Fruit fly (Drosophila melanogaster): ENCODE measurements around the gene CG34165.
A peak's percentile ranks its signal among the peaks of the same experiment; 100 is the strongest.

The CG34165 gene

DNA sequence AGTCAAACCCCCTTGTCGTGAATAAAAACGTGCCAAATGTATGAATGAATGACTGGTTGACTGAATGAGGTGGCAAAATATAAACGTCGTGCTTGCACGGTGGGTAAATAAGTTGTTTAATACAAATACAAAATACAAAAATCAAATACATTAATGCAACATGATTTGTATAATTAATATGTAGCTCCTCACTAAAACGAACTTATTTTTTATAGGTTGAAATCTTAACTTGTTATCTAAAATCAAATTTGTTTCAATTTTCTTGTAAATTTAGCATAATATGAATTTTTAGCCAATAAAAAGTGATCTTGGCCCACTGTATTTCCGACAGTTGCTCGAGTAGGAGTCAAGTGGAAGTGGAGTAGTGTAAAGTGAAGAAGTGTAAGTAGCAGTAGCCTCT, 15.6 kb upstream of the CG34165 start (continued):
- peak; percentile 31 for TF ChIP-seq Sox102F (GFP tag; optimal IDR thresholded peaks at IDR 0.05)
- TF ChIP-seq gem (tag; optimal IDR thresholded peaks at IDR 0.05), result peak; percentile 52
- no peak for TF ChIP-seq dati (GFP tag; IDR thresholded peaks at IDR 0.05)
- peak; percentile 24 for TF ChIP-seq CG2712 (tag; optimal IDR thresholded peaks at IDR 0.05)
- TF ChIP-seq CG4707 (GFP tag; optimal IDR thresholded peaks at IDR 0.05), result peak; percentile 25
- TF ChIP-seq CG18262 (tag; optimal IDR thresholded peaks at IDR 0.05), result peak; percentile 6
- TF ChIP-seq Med (GFP tag), result peak; percentile 48
- no peak for TF ChIP-seq chm (GFP tag; IDR thresholded peaks at IDR 0.05)
- peak in 1 of 2 experiments; percentile 40 for TF ChIP-seq Eip74EF (GFP tag; optimal IDR thresholded peaks at IDR 0.05)
- TF ChIP-seq CG17359 (tag; optimal IDR thresholded peaks at IDR 0.05), result peak; percentile 9
- TF ChIP-seq lab (GFP tag; optimal IDR thresholded peaks at IDR 0.05), result peak; percentile 15

- no peak for TF ChIP-seq sqz (GFP tag; optimal IDR thresholded peaks at IDR 0.05)
- no peak for TF ChIP-seq Ptx1 (GFP tag; IDR thresholded peaks at IDR 0.05)
- peak; percentile 10; the same call in 1 of the 2 replicates for TF ChIP-seq vvl (GFP tag; IDR thresholded peaks at IDR 0.05)
- no peak for TF ChIP-seq Adf1 (GFP tag; IDR thresholded peaks at IDR 0.05)
- no peak for TF ChIP-seq CG8281 (tag; optimal IDR thresholded peaks at IDR 0.05)
- peak; percentile 91 for TF ChIP-seq CG10431 (GFP tag; optimal IDR thresholded peaks at IDR 0.05)
Observed at dm6 chr2L:14698980-14699379, 14.6 kb upstream of the CG34165 start.

- no peak for TF ChIP-seq trh (GFP tag; optimal IDR thresholded peaks at IDR 0.05)
- TF ChIP-seq dmrt11E (tag; optimal IDR thresholded peaks at IDR 0.05), result no peak
- peak; percentile 92 for TF ChIP-seq CG8281 (tag; optimal IDR thresholded peaks at IDR 0.05)
- 0 out of 3 replicates have a peak, but pooled peaks have one; percentile 6 for TF ChIP-seq Opbp (GFP tag; IDR thresholded peaks at IDR 0.05; ENCODE audit: partially characterized antibody)
- TF ChIP-seq kni (GFP tag; optimal IDR thresholded peaks at IDR 0.05), result peak; percentile 93
- TF ChIP-seq CG2199 (GFP tag; IDR thresholded peaks at IDR 0.05), result peak; percentile 35; the same call in 1 of the 3 replicates
- peak; percentile 68 for TF ChIP-seq crol (GFP tag; IDR thresholded peaks at IDR 0.05)
- no peak for TF ChIP-seq Sry-δ (GFP tag; optimal IDR thresholded peaks at IDR 0.05)
- TF ChIP-seq CG12769 (tag; optimal IDR thresholded peaks at IDR 0.05), result peak; percentile 36
- TF ChIP-seq CG18476 (GFP tag; optimal IDR thresholded peaks at IDR 0.05), result no peak
- TF ChIP-seq CG17361 (GFP tag; IDR thresholded peaks at IDR 0.05), result no peak
- peak; percentile 17 for TF ChIP-seq salm (tag; optimal IDR thresholded peaks at IDR 0.05)
- TF ChIP-seq Optix (GFP tag; IDR thresholded peaks at IDR 0.05), result no peak
- no peak for TF ChIP-seq CG6175 (GFP tag; IDR thresholded peaks at IDR 0.05)
- peak; percentile 63 for TF ChIP-seq sd (tag; optimal IDR thresholded peaks at IDR 0.05)
- no peak for TF ChIP-seq hbn (GFP tag; IDR thresholded peaks at IDR 0.05; ENCODE audit: partially characterized antibody)
- no peak for TF ChIP-seq dysf (GFP tag; IDR thresholded peaks at IDR 0.05)
- peak in 1 of 2 experiments; percentile 10 for TF ChIP-seq Hr78 (GFP tag; optimal IDR thresholded peaks at IDR 0.05)
- TF ChIP-seq ci (GFP tag; IDR thresholded peaks at IDR 0.05), result 0 out of 3 replicates have a peak, but pooled peaks have one; percentile 17
- TF ChIP-seq Xbp1 (GFP tag; optimal IDR thresholded peaks at IDR 0.05), result no peak
- TF ChIP-seq nau (GFP tag; optimal IDR thresholded peaks at IDR 0.05), result peak; percentile 30
- TF ChIP-seq Blimp-1 (GFP tag; optimal IDR thresholded peaks at IDR 0.05), result peak; percentile 11
- TF ChIP-seq CG11504 (tag; optimal IDR thresholded peaks at IDR 0.05), result peak; percentile 24
- TF ChIP-seq CG34224 (GFP tag; IDR thresholded peaks at IDR 0.05; ENCODE audit: partially characterized antibody), result 0 out of 3 replicates have a peak, but pooled peaks have one; percentile 14
- TF ChIP-seq CG3838 (GFP tag; optimal IDR thresholded peaks at IDR 0.05), result no peak
- no peak for TF ChIP-seq CG17912 (GFP tag; optimal IDR thresholded peaks at IDR 0.05)
- no peak for TF ChIP-seq MBD-R2 (GFP tag; IDR thresholded peaks at IDR 0.05)
- peak; percentile 16 for TF ChIP-seq Ets65A (GFP tag)
- TF ChIP-seq CG8478 (optimal IDR thresholded peaks at IDR 0.05), result no peak
- TF ChIP-seq abd-A (tag; optimal IDR thresholded peaks at IDR 0.05), result peak; percentile 67
Observed at dm6 chr2L:14699501-14700077, 14.0 kb upstream of the CG34165 start.

Measured in whole organism, embryonic.